Worm (Caenorhabditis elegans): Measurements from ENCODE around the gene C02F5.10.

Gene C02F5.10

DNA sequence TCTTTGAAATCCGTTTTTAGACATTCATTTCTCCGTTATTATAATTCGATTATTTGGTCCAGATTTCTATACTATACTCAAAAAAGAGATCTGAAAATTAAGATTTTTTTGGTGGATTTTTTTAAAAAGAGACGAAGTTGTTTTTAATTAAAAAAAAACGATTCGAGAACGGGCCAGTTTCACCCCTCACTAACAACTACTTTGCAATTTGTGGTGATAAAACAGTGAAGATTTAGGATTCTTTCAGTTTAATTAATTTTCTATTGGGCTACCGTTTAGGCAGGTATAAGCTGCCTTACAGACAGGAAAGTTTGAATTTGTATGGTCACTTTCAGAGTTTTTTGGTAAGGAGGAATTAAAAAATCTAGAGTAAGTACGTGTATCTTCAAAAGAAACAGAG lies 48.2 kb downstream of the C02F5.10 start, which contains the start of gene unc-36:
TSS of gene unc-36 (minus strand) at position 101 of the 400 bp plus-strand sequence.
- TF ChIP-seq pqm-1 (tag; optimal IDR thresholded peaks at IDR 0.05) (no peak), nhr-25 (tag; optimal IDR thresholded peaks at IDR 0.05) (no peak), mdl-1 (tag; optimal IDR thresholded peaks at IDR 0.05) (no peak), ceh-16 (tag; optimal IDR thresholded peaks at IDR 0.05) (no peak), fos-1 (tag; optimal IDR thresholded peaks at IDR 0.05) (no peak), snpc-4 (tag; optimal IDR thresholded peaks at IDR 0.05) (no peak)

DNA sequence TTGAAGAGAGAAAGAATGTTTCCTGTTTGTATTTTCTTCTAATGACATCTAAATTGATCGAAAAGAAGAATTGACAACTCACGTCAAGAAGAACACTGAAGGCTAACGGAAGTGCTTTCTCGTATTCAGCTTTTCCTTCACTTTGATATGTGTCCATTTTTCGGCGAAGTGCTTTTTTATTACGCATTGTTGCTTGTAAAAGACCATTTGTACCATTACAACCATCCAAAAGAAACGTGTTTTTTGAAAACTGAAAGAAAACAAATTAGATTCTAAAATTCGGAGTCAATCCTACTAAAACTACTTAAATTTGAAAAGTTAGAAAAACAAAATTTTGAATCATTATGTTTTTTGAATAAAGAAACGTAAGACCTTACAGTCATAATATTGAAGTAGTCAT lies 50.2 kb downstream of the C02F5.10 start:
- no peak for TF ChIP-seq mml-1 (tag; optimal IDR thresholded peaks at IDR 0.05)
- no peak for TF ChIP-seq unc-62 (GFP tag; optimal IDR thresholded peaks at IDR 0.05)
- TF ChIP-seq tbx-2 (tag; optimal IDR thresholded peaks at IDR 0.05) = no peak
- no peak for TF ChIP-seq nhr-77 (tag; optimal IDR thresholded peaks at IDR 0.05)
- TF ChIP-seq lin-15B (tag; optimal IDR thresholded peaks at IDR 0.05) = no peak
- no peak for TF ChIP-seq ceh-9 (tag; optimal IDR thresholded peaks at IDR 0.05)
- TF ChIP-seq nhr-43 (tag; optimal IDR thresholded peaks at IDR 0.05; ENCODE audit: poor library complexity, severe bottlenecking) = no peak
- TF ChIP-seq ama-1 (optimal IDR thresholded peaks at IDR 0.05) = no peak
- no peak for TF ChIP-seq nhr-28 (tag; optimal IDR thresholded peaks at IDR 0.05)
- TF ChIP-seq egl-5 (tag; optimal IDR thresholded peaks at IDR 0.05) = no peak
- TF ChIP-seq ceh-28 (tag; optimal IDR thresholded peaks at IDR 0.05) = no peak
- no peak for TF ChIP-seq lsy-12 (tag; optimal IDR thresholded peaks at IDR 0.05)
- TF ChIP-seq unc-39 (tag; optimal IDR thresholded peaks at IDR 0.05) = no peak
- no peak for TF ChIP-seq nhr-12 (tag; optimal IDR thresholded peaks at IDR 0.05)

Data from whole organism, L3 larva.